Worm (Caenorhabditis elegans): Measurements from ENCODE around the gene F38E11.9.
A peak's percentile ranks its signal among the peaks of the same experiment; 100 is the strongest.

Gene F38E11.9

DNA sequence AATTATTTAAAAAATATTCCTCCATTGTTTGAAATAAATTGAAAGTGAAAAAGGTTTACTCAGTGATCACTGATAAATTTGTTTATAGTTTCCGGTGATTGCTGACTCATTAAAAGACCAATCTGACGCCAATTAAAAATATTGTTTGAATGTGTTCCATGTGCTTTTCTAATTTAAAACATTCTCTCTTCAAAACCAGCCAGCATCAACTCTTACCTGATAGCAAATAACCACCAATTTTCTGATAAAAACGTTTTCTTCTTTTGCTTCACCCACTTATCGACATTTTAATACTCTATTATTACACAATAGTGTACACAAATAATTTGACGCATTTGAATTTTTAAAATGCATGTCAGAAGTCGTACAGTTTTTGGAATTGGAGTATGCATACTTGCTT is 42.1 kb downstream of the F38E11.9 start, which contains the start of gene F56D5.6:
F56D5.6 (plus strand) TSS at position 208 of the 400 bp plus-strand sequence.
- TF ChIP-seq elt-3 (tag; optimal IDR thresholded peaks at IDR 0.05) (no peak), pha-4 (tag; optimal IDR thresholded peaks at IDR 0.05) (peak; percentile 69), elt-2 (tag; optimal IDR thresholded peaks at IDR 0.05) (peak; percentile 81), fos-1 (tag; optimal IDR thresholded peaks at IDR 0.05) (no peak), elt-1 (tag; optimal IDR thresholded peaks at IDR 0.05) (no peak), pqm-1 (tag; optimal IDR thresholded peaks at IDR 0.05) (peak; percentile 75)

DNA sequence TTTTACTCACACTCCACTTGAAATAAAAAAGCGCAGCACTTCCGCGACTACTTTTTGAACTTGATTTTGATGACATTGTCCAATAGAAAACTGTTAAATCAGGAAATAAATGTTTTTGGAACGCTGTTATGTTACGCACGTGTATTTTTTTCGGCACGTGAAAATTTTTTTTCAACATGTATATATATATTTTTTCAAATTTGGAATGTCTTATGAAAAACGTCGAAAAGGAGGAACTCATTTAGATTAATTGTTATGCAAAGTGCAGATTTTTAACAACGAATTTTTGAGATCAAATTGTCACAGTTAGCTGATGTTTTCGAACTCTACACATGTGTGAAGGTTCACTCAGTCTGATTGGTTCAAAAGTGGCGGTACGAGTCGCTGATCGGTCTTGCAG is 45.3 kb downstream of the F38E11.9 start, which contains the start of gene F56D5.2:
F56D5.2 (minus strand) TSS at position 101 of the 400 bp plus-strand sequence.
- no peak for TF ChIP-seq aly-2 (tag; optimal IDR thresholded peaks at IDR 0.05)
- TF ChIP-seq fkh-10 (GFP tag; optimal IDR thresholded peaks at IDR 0.05), result no peak
- TF ChIP-seq ama-1 (optimal IDR thresholded peaks at IDR 0.05), result no peak
- TF ChIP-seq sea-2 (GFP tag; optimal IDR thresholded peaks at IDR 0.05), result no peak
- TF ChIP-seq lin-15B (tag; optimal IDR thresholded peaks at IDR 0.05), result no peak
- no peak for TF ChIP-seq nhr-67 (tag; optimal IDR thresholded peaks at IDR 0.05)
- TF ChIP-seq mml-1 (tag; optimal IDR thresholded peaks at IDR 0.05), result no peak
- no peak for TF ChIP-seq elt-3 (tag; optimal IDR thresholded peaks at IDR 0.05)
- no peak for TF ChIP-seq ceh-28 (tag; optimal IDR thresholded peaks at IDR 0.05)
- no peak for TF ChIP-seq ceh-82 (tag; optimal IDR thresholded peaks at IDR 0.05)
- no peak for TF ChIP-seq unc-62 (GFP tag; optimal IDR thresholded peaks at IDR 0.05)
- TF ChIP-seq nhr-23 (tag; optimal IDR thresholded peaks at IDR 0.05), result no peak
- TF ChIP-seq zag-1 (tag; optimal IDR thresholded peaks at IDR 0.05), result no peak
- no peak for TF ChIP-seq nhr-237 (tag; optimal IDR thresholded peaks at IDR 0.05)
- no peak for TF ChIP-seq pqm-1 (tag; optimal IDR thresholded peaks at IDR 0.05)
- TF ChIP-seq nhr-28 (tag; optimal IDR thresholded peaks at IDR 0.05), result no peak
- no peak for TF ChIP-seq ZK546.5 (tag; optimal IDR thresholded peaks at IDR 0.05)
- no peak for TF ChIP-seq ztf-4 (tag; optimal IDR thresholded peaks at IDR 0.05)

DNA sequence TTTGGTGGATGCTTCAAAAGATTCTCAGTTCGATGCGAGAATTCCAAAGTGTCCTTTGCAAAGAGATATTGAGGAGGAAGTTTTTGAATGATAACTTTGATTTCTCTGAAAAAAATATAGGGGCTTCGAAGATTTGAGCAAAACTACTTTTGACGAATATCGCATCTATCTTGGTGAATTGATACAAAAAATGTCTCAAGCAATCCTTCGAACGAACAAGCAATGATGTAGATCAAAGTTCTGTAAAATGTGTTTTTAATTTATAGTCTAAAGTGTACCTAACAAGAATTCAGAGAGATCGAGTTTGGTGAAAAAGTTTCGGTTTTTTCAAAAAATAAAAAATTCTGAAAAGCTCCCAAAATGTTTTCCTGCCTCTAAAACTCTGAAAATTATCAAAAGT is 46.6 kb downstream of the F38E11.9 start, which contains the start of gene F56D5.3:
F56D5.3 (plus strand) TSS at position 301 of the 400 bp plus-strand sequence.
- no peak for TF ChIP-seq tbx-2 (tag; optimal IDR thresholded peaks at IDR 0.05)

DNA sequence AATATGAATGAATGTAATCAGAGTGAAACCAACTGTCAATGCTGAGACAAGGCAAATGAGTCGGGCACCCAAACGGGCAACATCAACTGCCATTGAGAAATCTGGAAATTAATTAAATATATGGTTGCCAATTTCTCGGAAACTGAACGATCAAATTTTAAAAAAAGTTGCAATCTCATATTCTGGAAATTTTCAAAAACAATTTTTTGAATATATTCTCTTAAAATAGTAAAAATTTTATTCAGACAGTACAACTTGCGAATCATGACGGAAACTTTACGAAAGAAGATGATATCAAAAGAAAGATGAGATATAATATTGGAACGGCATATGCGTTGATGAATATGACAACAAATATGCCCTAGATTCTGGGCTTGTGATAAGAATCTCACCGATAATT is 47.7 kb downstream of the F38E11.9 start, which contains the start of gene col-121:
col-121 (minus strand) TSS at position 101 of the 400 bp plus-strand sequence.
- TF ChIP-seq jun-1 (tag; optimal IDR thresholded peaks at IDR 0.05), result no peak
- no peak for TF ChIP-seq egl-27 (tag; optimal IDR thresholded peaks at IDR 0.05)
- no peak for TF ChIP-seq unc-39 (tag; optimal IDR thresholded peaks at IDR 0.05)
- no peak for TF ChIP-seq nhr-25 (tag; optimal IDR thresholded peaks at IDR 0.05)
- TF ChIP-seq mml-1 (tag; optimal IDR thresholded peaks at IDR 0.05), result no peak
- TF ChIP-seq sea-2 (GFP tag; optimal IDR thresholded peaks at IDR 0.05), result no peak
- TF ChIP-seq ZK546.5 (tag; optimal IDR thresholded peaks at IDR 0.05), result no peak
- TF ChIP-seq R02D3.7 (tag; optimal IDR thresholded peaks at IDR 0.05), result no peak
- TF ChIP-seq elt-3 (tag; optimal IDR thresholded peaks at IDR 0.05), result no peak
- TF ChIP-seq nhr-43 (tag; optimal IDR thresholded peaks at IDR 0.05; ENCODE audit: poor library complexity, severe bottlenecking), result no peak
